Worm (Caenorhabditis elegans) whole organism, L2 larva: ENCODE measurements around the gene ZK177.1.

Experiments
- C34F6.9 ChIP-seq: fragments of 150-350 bp; optimal IDR thresholded peaks from 2 replicates; lab custom pipeline; 2014; ENCODE audit warnings: missing biosample characterization, missing genetic modification characterization
- F13H6.1 ChIP-seq: sonication (generic microtip); optimal IDR thresholded peaks from 2 replicates; lab custom pipeline; 2016; ENCODE audit warnings: missing genetic modification characterization, missing compliant biosample characterization
- R02D3.7 ChIP-seq: fragments of 150-350 bp; optimal IDR thresholded peaks from 2 replicates; lab custom pipeline; 2014; ENCODE audit warnings: missing biosample characterization, missing genetic modification characterization
- ZK546.5 ChIP-seq: sonication (generic microtip); optimal IDR thresholded peaks from 2 replicates; lab custom pipeline; 2017; ENCODE audit warnings: missing biosample characterization, missing genetic modification characterization
- alr-1 ChIP-seq: fragments of 150-350 bp; optimal IDR thresholded peaks from 2 replicates; lab custom pipeline; 2014; ENCODE audit warnings: missing biosample characterization, missing genetic modification characterization
- ama-1 ChIP-seq: fragments of 150-350 bp; optimal IDR thresholded peaks from 2 replicates; lab custom pipeline; 2018; ENCODE audit warnings: inconsistent platforms
- blmp-1 ChIP-seq: sonication (generic microtip); optimal IDR thresholded peaks from 2 replicates; lab custom pipeline; 2017; ENCODE audit warnings: missing genetic modification characterization, mild to moderate bottlenecking, missing compliant biosample characterization, antibody characterized with exemption, moderate library complexity; ENCODE audit not compliant: insufficient read depth
- ceh-16 ChIP-seq: fragments of 150-350 bp; optimal IDR thresholded peaks from 2 replicates; lab custom pipeline; 2014; ENCODE audit warnings: missing biosample characterization, missing genetic modification characterization
- crh-2 ChIP-seq: sonication (generic microtip); optimal IDR thresholded peaks from 2 replicates; lab custom pipeline; 2017; ENCODE audit warnings: missing biosample characterization, missing genetic modification characterization
- dmd-4 ChIP-seq: sonication (generic microtip); optimal IDR thresholded peaks from 2 replicates; lab custom pipeline; 2017; ENCODE audit warnings: missing biosample characterization, missing genetic modification characterization
- egl-27 ChIP-seq: sonication (generic microtip); optimal IDR thresholded peaks from 3 replicates; lab custom pipeline; 2017; ENCODE audit warnings: missing biosample characterization, missing genetic modification reagents, missing genetic modification characterization
- elt-3 ChIP-seq: sonication (generic microtip); optimal IDR thresholded peaks from 2 replicates; lab custom pipeline; 2017; ENCODE audit warnings: missing biosample characterization, missing genetic modification characterization
- fos-1 ChIP-seq: fragments of 150-350 bp; optimal IDR thresholded peaks from 2 replicates; lab custom pipeline; 2014; ENCODE audit warnings: missing biosample characterization, missing genetic modification characterization
- gmeb-1 ChIP-seq: fragments of 150-350 bp; optimal IDR thresholded peaks from 2 replicates; lab custom pipeline; 2014; ENCODE audit warnings: missing biosample characterization, missing genetic modification characterization
- lin-13 ChIP-seq: fragments of 150-350 bp; optimal IDR thresholded peaks from 2 replicates; lab custom pipeline; 2014; ENCODE audit warnings: missing biosample characterization, missing genetic modification reagents, missing genetic modification characterization
- lin-39 ChIP-seq: fragments of 150-350 bp; optimal IDR thresholded peaks from 2 replicates; lab custom pipeline; 2014; ENCODE audit warnings: missing biosample characterization, missing genetic modification reagents, missing genetic modification characterization
- mbf-1 ChIP-seq: sonication (generic microtip); optimal IDR thresholded peaks from 2 replicates; lab custom pipeline; 2017; ENCODE audit warnings: missing biosample characterization, missing genetic modification characterization
- mdl-1 ChIP-seq, 2 experiments: fragments of 150-350 bp in 1 of 2; sonication (generic microtip) in 1 of 2; optimal IDR thresholded peaks; 2 replicates each; lab custom pipeline; 2017; ENCODE audit warnings: missing biosample characterization in 2 of 2, missing genetic modification characterization in 2 of 2
- nhr-10 ChIP-seq: sonication (generic microtip); optimal IDR thresholded peaks from 2 replicates; lab custom pipeline; 2017; ENCODE audit warnings: missing biosample characterization, missing genetic modification characterization
- nhr-129 ChIP-seq: fragments of 150-350 bp; optimal IDR thresholded peaks from 2 replicates; lab custom pipeline; 2014; ENCODE audit warnings: missing biosample characterization, missing genetic modification characterization
- nhr-21 ChIP-seq: fragments of 150-350 bp; optimal IDR thresholded peaks from 2 replicates; lab custom pipeline; 2014; ENCODE audit warnings: missing biosample characterization, missing genetic modification characterization
- nhr-25 ChIP-seq: fragments of 150-350 bp; sonication (generic microtip); optimal IDR thresholded peaks from 3 replicates; lab custom pipeline; 2014; ENCODE audit warnings: missing biosample characterization, missing genetic modification characterization
- nhr-6 ChIP-seq: fragments of 150-350 bp; optimal IDR thresholded peaks from 2 replicates; lab custom pipeline; 2014; ENCODE audit warnings: missing biosample characterization, missing genetic modification characterization
- nhr-77 ChIP-seq: fragments of 150-350 bp; optimal IDR thresholded peaks from 2 replicates; lab custom pipeline; 2014; ENCODE audit warnings: missing biosample characterization, missing genetic modification characterization
- peb-1 ChIP-seq: fragments of 150-350 bp; optimal IDR thresholded peaks from 2 replicates; lab custom pipeline; 2014; ENCODE audit warnings: missing biosample characterization, missing genetic modification characterization
- sem-4 ChIP-seq: fragments of 150-350 bp; optimal IDR thresholded peaks from 2 replicates; lab custom pipeline; 2014; ENCODE audit warnings: missing biosample characterization, missing genetic modification reagents, missing genetic modification characterization
- skn-1 ChIP-seq: sonication (generic microtip); optimal IDR thresholded peaks from 2 replicates; lab custom pipeline; 2017; ENCODE audit warnings: missing biosample characterization, missing genetic modification characterization
- sma-9 ChIP-seq, 2 experiments: fragments of 150-350 bp in 1 of 2; sonication (generic microtip) in 1 of 2; optimal IDR thresholded peaks; 2 replicates each; lab custom pipeline; 2014 to 2016; ENCODE audit warnings: missing genetic modification characterization in 2 of 2, mild to moderate bottlenecking in 1 of 2, missing biosample characterization in 1 of 2, missing compliant biosample characterization in 1 of 2, missing genetic modification reagents in 1 of 2, moderate library complexity in 1 of 2
- snpc-4 ChIP-seq: fragments of 150-350 bp; optimal IDR thresholded peaks from 2 replicates; lab custom pipeline; 2014; ENCODE audit warnings: missing biosample characterization, missing genetic modification characterization
- unc-55 ChIP-seq: fragments of 150-350 bp; sonication (generic microtip); optimal IDR thresholded peaks from 3 replicates; lab custom pipeline; 2014; ENCODE audit warnings: missing biosample characterization, missing genetic modification reagents, missing genetic modification characterization
- ztf-1 ChIP-seq: fragments of 200-800 bp; sonication (Bioruptor generic); conservative IDR thresholded peaks from 2 replicates; pipeline ENCODE4 v1.3.6; 2022; ENCODE audit warnings: missing genetic modification characterization, missing compliant biosample characterization
- ztf-4 ChIP-seq: fragments of 150-350 bp; optimal IDR thresholded peaks from 2 replicates; lab custom pipeline; 2014; ENCODE audit warnings: missing biosample characterization, missing genetic modification characterization

ZK177.1 gene

ce11 chrII:5555522-5555921 is 27.6 kb downstream of the ZK177.1 start:
- no peak for TF ChIP-seq nhr-6 (tag; lab: Kevin White, UChicago)
- no peak for TF ChIP-seq lin-13 (GFP tag; lab: Kevin White, UChicago)
- TF ChIP-seq alr-1 (tag; lab: Kevin White, UChicago) = no peak
- TF ChIP-seq F13H6.1 (tag; lab: Kevin White, UChicago) = no peak
- TF ChIP-seq ceh-16 (tag; lab: Kevin White, UChicago) = no peak
- TF ChIP-seq lin-39 (tag; lab: Kevin White, UChicago) = no peak
- TF ChIP-seq gmeb-1 (tag; lab: Kevin White, UChicago) = no peak
- no peak for TF ChIP-seq ama-1 (lab: Kevin White, UChicago)
- no peak for TF ChIP-seq skn-1 (tag; lab: Kevin White, UChicago)
- no peak for TF ChIP-seq snpc-4 (tag; lab: Kevin White, UChicago)
- no peak for TF ChIP-seq mdl-1 (tag; optimal IDR thresholded peaks at IDR 0.05; lab: Kevin White, UChicago)
- TF ChIP-seq egl-27 (tag; lab: Kevin White, UChicago) = no peak
- TF ChIP-seq blmp-1 = no peak
- TF ChIP-seq, all 48 proteins: peak for 0

DNA sequence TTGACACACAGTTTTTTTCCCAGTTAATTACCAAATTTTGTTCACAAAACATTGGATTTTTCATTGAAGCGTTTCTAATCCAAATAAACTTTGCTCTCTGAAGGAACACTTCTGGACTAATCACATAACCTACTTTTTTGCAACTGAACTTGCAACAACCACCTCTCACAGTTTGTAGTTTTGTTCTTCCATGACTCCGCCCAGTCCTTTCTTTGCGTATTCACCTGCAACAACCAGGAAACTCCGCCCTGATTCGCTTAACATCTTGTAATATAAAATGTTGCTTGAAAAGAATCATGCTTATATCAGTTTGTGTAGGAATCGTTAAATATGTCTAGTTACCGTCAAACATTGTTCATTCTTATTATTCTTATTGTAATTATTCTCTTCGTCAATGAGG is 28.5 kb downstream of the ZK177.1 start, which contains the start of gene ins-11:
Gene ins-11 (plus strand): TSS at position 301 of the 400 bp plus-strand sequence.
- TF ChIP-seq elt-3 (tag; lab: Kevin White, UChicago) = no peak
- no peak for TF ChIP-seq dmd-4 (tag; lab: Kevin White, UChicago)
- no peak for TF ChIP-seq unc-55 (GFP tag; lab: Kevin White, UChicago)
- TF ChIP-seq nhr-129 (tag; lab: Kevin White, UChicago) = no peak
- no peak for TF ChIP-seq ama-1 (lab: Kevin White, UChicago)
- no peak for TF ChIP-seq blmp-1

DNA sequence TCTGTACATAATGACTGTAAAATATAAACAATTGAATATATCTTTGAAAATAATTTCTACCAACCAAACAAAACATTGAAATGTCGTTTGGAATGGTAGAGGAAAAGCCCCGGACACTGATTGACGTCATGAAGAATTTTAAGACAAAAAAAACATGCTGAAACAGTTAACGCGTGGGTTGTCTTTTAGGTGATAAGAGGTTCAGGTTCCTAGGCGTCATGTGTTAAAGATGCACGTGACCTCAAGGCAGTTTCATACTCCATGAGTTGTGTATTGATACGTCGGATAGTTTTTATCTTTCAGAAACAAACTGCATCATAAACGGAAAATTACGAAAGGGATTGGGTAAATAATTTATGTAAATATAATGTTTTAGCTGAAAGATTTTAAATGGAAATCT is 29.2 kb downstream of the ZK177.1 start:
- TF ChIP-seq sma-9 (GFP tag; optimal IDR thresholded peaks at IDR 0.05; lab: Kevin White, UChicago) (peak; percentile 60), sma-9 (tag; optimal IDR thresholded peaks at IDR 0.05; lab: Kevin White, UChicago) (no peak), crh-2 (tag; lab: Kevin White, UChicago) (peak; percentile 14), gmeb-1 (tag; lab: Kevin White, UChicago) (peak; percentile 38), C34F6.9 (tag; lab: Kevin White, UChicago) (no peak)

- TF ChIP-seq C34F6.9 (tag; lab: Kevin White, UChicago) = no peak
- TF ChIP-seq ceh-16 (tag; lab: Kevin White, UChicago) = no peak
- TF ChIP-seq fos-1 (tag; lab: Kevin White, UChicago) = peak; percentile 19
- TF ChIP-seq skn-1 (tag; lab: Kevin White, UChicago) = peak; percentile 6
- TF ChIP-seq peb-1 (tag; lab: Kevin White, UChicago) = no peak
- no peak for TF ChIP-seq R02D3.7
- no peak for TF ChIP-seq egl-27 (tag; lab: Kevin White, UChicago)
- no peak for TF ChIP-seq snpc-4 (tag; lab: Kevin White, UChicago)
- TF ChIP-seq sma-9 (GFP tag; optimal IDR thresholded peaks at IDR 0.05; lab: Kevin White, UChicago) = peak; percentile 17
- no peak for TF ChIP-seq sma-9 (tag; optimal IDR thresholded peaks at IDR 0.05; lab: Kevin White, UChicago)
- TF ChIP-seq ztf-4 (tag; lab: Kevin White, UChicago) = no peak
- TF ChIP-seq ama-1 (lab: Kevin White, UChicago) = no peak
- TF ChIP-seq unc-55 (GFP tag; lab: Kevin White, UChicago) = no peak
- TF ChIP-seq ZK546.5 (tag; lab: Kevin White, UChicago) = no peak
- no peak for TF ChIP-seq sem-4 (tag; lab: Kevin White, UChicago)
- no peak for TF ChIP-seq nhr-10 (tag; lab: Kevin White, UChicago)
- no peak for TF ChIP-seq nhr-25
- no peak for TF ChIP-seq elt-3 (tag; lab: Kevin White, UChicago)
- no peak for TF ChIP-seq nhr-77 (tag; lab: Kevin White, UChicago)
- no peak for TF ChIP-seq alr-1 (tag; lab: Kevin White, UChicago)
- TF ChIP-seq, all 48 proteins: peak for 3
Measured at ce11 chrII:5561392-5561791, 33.5 kb downstream of the ZK177.1 start, which contains the start of gene C17C3.3. C17C3.3 (plus strand) TSS chrII:5561737.

ce11 chrII:5565082-5565623 is 37.2 kb downstream of the ZK177.1 start:
- TF ChIP-seq ceh-16 (tag; lab: Kevin White, UChicago) = no peak
- no peak for TF ChIP-seq nhr-21 (tag; lab: Kevin White, UChicago)
- no peak for TF ChIP-seq F13H6.1 (tag; lab: Kevin White, UChicago)
- no peak for TF ChIP-seq ztf-4 (tag; lab: Kevin White, UChicago)
- no peak for TF ChIP-seq mbf-1 (tag; lab: Kevin White, UChicago)
- no peak for TF ChIP-seq lin-13 (GFP tag; lab: Kevin White, UChicago)
- TF ChIP-seq nhr-129 (tag; lab: Kevin White, UChicago) = no peak
- no peak for TF ChIP-seq sem-4 (tag; lab: Kevin White, UChicago)
- no peak for TF ChIP-seq ztf-1 (GFP tag; lab: Robert Waterston, UW)
- TF ChIP-seq mdl-1 (tag; optimal IDR thresholded peaks at IDR 0.05; lab: Kevin White, UChicago) = no peak
- no peak for TF ChIP-seq nhr-10 (tag; lab: Kevin White, UChicago)
